Fruit fly (Drosophila melanogaster): ENCODE measurements around the gene Bacc.
A peak's percentile ranks its signal among the peaks of the same experiment; 100 is the strongest.

Bacc gene

DNA sequence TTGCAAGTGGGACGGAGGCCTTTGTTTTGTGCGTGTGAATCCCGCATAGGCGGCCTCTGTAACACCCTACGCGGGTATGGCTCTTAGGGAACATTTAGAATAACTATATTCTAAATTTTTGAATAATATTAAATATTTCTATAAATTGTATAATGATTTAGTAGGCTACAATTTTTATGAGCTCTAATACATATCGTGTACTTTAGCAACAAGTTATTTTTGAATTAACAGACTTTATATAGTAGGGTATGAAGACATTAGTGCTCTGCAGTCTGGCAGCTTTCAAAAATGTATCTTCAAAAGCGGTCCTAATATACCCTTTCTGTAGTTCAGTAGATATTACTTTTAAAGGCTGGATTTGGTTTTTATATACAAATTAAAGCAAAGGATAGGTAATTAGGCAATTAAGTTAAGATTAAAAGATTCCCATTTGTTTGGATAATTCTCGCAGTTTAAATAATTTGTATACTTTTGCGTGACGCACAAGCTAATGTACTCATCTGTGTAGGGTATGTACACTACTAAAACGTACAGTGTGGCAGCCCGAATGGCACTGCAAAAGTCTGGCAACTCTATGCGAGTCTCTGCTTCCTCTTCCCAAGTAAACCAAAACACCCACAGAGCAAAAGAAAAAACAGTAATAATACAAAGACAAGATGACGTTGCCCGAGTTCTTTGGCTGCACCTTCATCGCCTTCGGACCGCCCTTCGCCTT, 13.6 kb downstream of the Bacc start, which contains the start of the genes Snx21 and aph-1:
Snx21 (minus strand) TSS at position 7 of the 715 bp plus-strand sequence.
aph-1 (plus strand) TSS at position 575 of the 715 bp plus-strand sequence.
- peak; percentile 94 for TF ChIP-seq noc (tag; optimal IDR thresholded peaks at IDR 0.05)

DNA sequence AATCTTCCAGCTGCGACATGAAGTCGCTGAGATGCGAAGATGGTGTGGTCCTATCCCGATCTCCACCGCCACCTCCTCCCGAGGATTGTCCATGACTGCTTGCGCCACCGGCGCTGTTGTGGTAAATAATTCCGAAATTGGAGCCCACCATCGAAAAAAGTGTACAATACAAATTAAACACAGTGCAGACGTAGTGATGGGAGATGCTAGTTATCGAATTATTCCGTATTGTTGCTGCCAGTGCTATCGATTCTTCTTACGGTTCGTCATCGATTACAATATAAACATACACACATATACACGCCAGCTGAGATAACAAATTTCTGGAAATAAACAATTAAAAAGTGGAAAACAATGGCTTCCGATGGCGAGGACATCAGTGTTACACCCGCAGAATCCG, 15.4 kb downstream of the Bacc start, which contains the start of the genes Taf10b and Taf10:
Taf10b (minus strand) TSS at position 219 of the 400 bp plus-strand sequence.
Taf10 (plus strand) TSS at position 264 of the 400 bp plus-strand sequence.
- peak; percentile 22 for TF ChIP-seq noc (tag; optimal IDR thresholded peaks at IDR 0.05)

DNA sequence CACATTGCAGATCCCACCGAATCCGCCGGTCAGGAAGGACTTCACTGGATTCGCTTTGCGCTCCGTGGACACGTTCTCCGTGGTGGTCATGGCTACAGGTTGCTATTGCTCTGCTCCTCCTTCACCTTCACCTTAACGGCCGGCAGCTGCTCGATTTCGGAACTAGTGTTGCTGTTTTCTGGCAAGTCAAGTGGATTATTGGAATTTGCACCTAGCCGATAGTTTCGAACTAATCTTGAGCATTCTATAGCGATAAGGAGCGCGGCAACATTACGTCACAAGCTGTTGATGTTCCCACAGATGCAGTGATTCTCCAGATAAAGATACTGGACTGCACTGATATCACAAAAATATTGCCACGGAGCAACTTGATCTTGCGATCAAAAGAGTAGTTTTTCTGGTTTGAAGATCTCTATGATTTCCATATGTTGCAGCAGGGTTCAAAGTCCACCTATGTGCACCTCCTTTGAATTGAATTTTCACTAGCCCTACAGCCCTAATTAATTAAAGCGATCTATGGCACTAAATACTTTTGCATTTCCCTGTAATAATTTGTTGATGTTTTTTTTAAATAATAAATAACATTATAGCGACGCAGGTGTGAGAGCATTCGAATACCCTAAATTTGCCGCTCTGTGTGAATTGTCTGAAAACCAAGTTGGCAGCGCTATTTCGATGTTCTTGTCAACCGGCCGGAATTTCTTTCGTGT, 17.4 kb downstream of the Bacc start, which contains the start of the genes colt and HINT1:
colt (minus strand) TSS at position 594 of the 710 bp plus-strand sequence.
HINT1 (plus strand) TSS at position 660 of the 710 bp plus-strand sequence.
- TF ChIP-seq noc (tag; optimal IDR thresholded peaks at IDR 0.05) = peak; percentile 35

DNA sequence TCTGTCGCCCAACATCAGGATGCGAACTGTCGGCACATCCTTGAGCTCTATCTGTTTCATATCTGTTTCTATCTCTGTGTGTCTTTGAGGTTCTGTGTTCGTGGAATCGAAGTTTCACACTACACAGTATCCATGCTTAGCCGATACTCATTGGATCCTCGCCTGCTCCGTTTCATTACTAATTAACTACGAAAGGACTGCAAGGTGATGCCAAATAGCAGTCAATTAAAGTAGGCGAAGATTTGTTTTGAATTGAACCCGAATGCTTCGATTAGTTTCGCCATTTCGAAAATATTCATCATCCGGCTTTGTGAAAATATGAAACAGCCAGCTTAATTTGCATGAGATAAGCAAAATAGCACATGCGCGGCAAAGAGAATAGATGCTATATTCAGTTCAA, 19.4 kb downstream of the Bacc start, which contains the start of gene CG15399:
CG15399 (minus strand) TSS at position 101 of the 400 bp plus-strand sequence.
- TF ChIP-seq noc (tag; optimal IDR thresholded peaks at IDR 0.05) = no peak

DNA sequence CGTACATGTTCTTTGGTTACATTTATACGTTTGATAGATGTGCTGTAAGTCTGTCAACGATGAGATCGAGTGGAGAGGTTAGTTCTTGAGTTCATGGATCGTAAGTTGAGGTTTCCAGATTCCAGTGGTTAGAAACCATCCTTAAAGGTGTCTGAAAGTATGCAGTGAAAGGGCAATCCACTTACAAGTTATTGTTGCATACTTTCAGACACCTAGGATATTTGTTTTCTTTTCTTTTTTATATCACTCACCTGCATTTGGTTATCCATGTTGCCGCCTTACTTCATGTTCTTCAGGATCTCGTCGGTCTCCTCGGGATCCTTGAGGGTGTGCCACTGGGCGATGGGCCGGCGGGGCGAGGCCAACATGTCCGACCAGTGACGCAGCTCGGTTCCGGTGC, 30.5 kb downstream of the Bacc start:
- no peak for TF ChIP-seq noc (tag; optimal IDR thresholded peaks at IDR 0.05)

DNA sequence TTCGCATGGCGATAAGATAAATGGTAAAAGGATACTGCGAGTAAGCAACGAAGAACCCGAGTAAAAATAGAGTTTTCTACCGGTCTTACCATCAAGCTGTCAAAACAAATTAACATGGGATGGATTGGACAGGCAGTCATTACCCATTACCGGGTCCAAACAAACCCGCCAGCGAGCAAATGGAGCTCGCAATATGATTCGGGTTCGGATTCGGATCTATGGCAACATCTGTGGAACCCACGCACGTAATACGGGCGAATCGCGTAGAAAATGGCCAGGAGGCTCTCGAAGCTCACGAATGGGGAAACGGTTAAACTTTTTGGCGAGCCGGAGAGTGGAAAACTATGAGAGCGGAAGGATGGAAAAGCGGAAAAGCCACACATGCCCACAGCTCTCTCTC, 44.9 kb downstream of the Bacc start:
- TF ChIP-seq noc (tag; optimal IDR thresholded peaks at IDR 0.05) = no peak

DNA sequence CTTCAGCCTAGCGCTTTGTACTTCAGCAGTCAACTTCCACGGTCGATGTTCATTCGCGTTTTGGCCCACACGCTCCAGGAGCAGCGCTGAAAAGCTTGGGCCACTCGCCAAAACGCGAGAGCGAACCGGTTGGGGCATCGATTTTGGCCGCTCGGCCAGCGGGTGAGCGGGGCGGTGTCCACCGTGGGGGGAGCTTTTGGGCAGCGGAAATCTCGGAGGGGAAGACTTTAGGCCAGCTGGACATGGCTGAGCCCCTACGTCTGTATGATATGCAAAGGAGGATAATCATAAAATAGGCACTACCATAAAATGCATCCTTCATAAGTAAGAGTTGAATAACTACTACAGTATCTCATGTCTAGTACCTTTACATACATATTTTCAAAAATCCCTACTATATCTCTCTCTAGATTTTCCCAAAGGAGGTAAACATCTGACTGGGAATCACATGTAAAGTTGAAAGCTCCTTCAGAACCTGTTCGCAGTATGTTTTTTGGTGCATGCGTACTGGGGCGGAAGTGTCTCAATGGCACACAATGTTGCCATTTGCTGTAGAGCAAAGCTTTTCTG, 47.7 kb downstream of the Bacc start, which contains the start of gene Syt1:
Syt1 (minus strand) TSS at position 71 of the 570 bp plus-strand sequence.
- TF ChIP-seq noc (tag; optimal IDR thresholded peaks at IDR 0.05) = no peak

DNA sequence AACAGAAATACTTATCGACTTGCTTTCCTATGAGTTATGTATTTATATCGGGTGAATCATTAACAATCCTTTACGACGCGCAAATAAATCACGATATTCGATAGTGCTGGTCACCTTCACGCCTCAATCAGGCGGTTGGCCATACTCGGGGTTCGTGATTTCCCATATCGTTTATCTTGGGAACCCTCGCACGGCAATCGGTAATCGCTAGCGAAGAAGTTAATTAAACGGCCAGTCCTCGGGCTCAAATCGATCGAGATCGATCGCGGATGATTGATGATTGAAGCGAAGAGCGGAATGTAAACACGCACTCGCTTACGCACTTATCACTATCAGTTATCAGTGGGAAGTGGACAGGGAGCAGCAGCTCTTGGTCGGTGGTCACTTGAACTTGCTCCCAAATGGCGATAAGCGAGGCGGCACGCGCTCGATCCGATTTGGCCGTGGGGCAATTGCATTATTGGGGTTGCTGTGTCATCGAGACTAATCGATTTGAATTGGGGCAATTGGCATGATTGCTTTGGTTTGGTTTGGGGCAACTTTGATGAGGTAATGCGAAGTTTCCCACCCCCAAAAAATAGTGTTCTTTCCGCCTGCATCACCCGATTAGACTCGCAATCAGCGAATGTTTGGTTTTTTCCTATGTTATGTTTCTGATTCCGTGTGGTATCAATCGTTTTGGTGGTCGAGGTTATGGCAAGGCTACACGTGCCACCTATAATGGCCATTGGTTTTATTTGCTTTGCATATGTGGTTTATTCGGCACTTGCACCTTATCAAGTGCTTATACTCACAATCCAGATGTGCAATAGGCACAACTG, 48.9 kb downstream of the Bacc start:
- peak; percentile 35 for TF ChIP-seq noc (tag; optimal IDR thresholded peaks at IDR 0.05)

DNA sequence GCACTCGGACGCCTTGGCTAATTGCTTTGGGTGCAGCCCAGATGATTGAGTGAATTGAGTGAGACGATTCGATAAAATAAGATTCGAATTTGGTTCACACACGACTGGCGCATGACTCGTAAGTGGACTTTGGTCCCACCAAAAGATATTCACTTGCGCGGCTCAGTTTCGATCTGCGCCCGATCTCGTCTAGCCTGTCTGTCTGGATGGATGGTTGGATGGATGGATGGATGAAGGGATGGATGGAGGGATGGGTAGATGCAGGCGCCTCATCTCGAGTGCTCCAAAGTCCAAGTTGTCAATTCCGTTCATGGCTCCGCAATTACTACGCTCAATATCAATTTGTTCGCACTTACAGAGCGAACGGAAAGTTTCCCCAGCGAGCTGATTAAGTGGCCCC, 50.3 kb downstream of the Bacc start:
- no peak for TF ChIP-seq noc (tag; optimal IDR thresholded peaks at IDR 0.05)

DNA sequence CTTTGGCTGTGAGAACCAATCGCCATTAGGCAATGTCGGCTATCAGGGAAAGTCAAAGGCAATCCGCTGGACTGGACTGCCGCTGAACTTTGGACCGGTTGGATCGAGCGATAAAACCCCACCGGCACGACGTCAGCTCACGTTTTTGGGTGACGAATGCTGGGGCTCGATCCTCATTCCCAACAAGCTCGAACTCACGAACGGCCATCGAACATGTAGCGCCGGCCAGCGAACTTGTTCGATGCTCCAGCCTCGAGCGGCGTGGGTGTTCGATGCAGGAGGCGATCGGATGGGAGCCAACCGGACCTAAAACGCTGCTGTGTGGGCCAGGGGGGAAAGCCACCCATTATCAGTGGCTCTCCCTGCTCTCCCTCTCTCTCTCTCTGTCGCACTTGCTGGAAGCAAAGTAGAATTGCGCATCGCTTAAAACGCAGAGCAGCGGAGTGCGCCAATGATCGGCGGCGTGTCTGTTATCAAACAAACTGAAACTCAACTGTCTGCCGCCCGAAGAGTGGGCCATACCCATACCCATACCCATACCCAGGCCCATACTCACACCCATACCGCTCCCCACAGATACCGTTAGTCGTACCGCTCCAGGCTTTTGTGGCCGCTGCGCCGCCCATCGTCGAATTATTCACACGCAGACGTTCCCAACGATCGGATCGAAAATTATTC, 52.5 kb downstream of the Bacc start, which contains the start of gene daw:
daw (plus strand) TSS at position 628 of the 678 bp plus-strand sequence.
- TF ChIP-seq noc (tag; optimal IDR thresholded peaks at IDR 0.05) = peak; percentile 5

DNA sequence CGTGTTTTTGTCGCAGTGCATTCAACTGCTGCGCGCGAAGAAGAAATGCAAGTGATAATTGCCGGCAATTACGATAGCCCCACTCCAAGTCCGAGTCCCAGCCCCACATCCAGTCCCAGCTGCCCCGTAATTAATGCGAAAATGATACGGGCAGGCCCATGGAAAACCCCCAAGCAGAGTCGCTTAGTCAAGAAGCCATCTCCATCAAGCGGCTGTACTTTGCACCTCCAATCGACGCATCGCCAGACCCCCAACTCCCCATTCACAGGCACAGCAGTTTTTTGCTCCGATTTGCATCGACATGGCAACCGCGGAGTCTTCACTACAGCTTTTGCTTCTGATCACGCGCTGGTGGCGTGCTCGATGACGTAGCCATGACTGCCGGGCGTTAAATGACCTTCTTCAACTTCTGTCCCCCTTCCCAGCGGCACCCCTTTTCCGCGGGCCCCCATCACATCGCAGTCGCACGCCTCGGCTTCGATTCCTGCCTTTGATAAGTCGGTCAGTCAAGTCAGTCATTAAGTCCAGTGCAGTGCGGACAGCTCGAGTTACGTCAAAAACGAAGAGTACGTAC, 54.0 kb downstream of the Bacc start:
- TF ChIP-seq noc (tag; optimal IDR thresholded peaks at IDR 0.05) = no peak

All from whole organism, larva.